Worm (Caenorhabditis elegans) whole organism, L2 larva: ENCODE results near the gene letm-1.

Experiments used
- alr-1 ChIP-seq: fragments of 150-350 bp; optimal IDR thresholded peaks from 2 replicates; lab custom pipeline; 2014; ENCODE audit warnings: missing biosample characterization, missing genetic modification characterization
- ama-1 ChIP-seq: fragments of 150-350 bp; optimal IDR thresholded peaks from 2 replicates; lab custom pipeline; 2018; ENCODE audit warnings: inconsistent platforms
- egl-27 ChIP-seq: sonication (generic microtip); optimal IDR thresholded peaks from 3 replicates; lab custom pipeline; 2017; ENCODE audit warnings: missing biosample characterization, missing genetic modification reagents, missing genetic modification characterization
- elt-1 ChIP-seq: fragments of 150-350 bp; optimal IDR thresholded peaks from 2 replicates; lab custom pipeline; 2014; ENCODE audit warnings: missing biosample characterization, missing genetic modification characterization
- fos-1 ChIP-seq: fragments of 150-350 bp; optimal IDR thresholded peaks from 2 replicates; lab custom pipeline; 2014; ENCODE audit warnings: missing biosample characterization, missing genetic modification characterization
- lin-13 ChIP-seq: fragments of 150-350 bp; optimal IDR thresholded peaks from 2 replicates; lab custom pipeline; 2014; ENCODE audit warnings: missing biosample characterization, missing genetic modification reagents, missing genetic modification characterization
- lin-39 ChIP-seq: fragments of 150-350 bp; optimal IDR thresholded peaks from 2 replicates; lab custom pipeline; 2014; ENCODE audit warnings: missing biosample characterization, missing genetic modification reagents, missing genetic modification characterization
- mdl-1 ChIP-seq, 2 experiments: fragments of 150-350 bp in 1 of 2; sonication (generic microtip) in 1 of 2; optimal IDR thresholded peaks; 2 replicates each; lab custom pipeline; 2017; ENCODE audit warnings: missing biosample characterization in 2 of 2, missing genetic modification characterization in 2 of 2
- nhr-12 ChIP-seq: fragments of 150-350 bp; optimal IDR thresholded peaks from 2 replicates; lab custom pipeline; 2014; ENCODE audit warnings: missing biosample characterization, missing genetic modification characterization
- nhr-237 ChIP-seq: fragments of 150-350 bp; optimal IDR thresholded peaks from 2 replicates; lab custom pipeline; 2014; ENCODE audit warnings: missing biosample characterization, missing genetic modification characterization
- nhr-25 ChIP-seq: fragments of 150-350 bp; sonication (generic microtip); optimal IDR thresholded peaks from 3 replicates; lab custom pipeline; 2014; ENCODE audit warnings: missing biosample characterization, missing genetic modification characterization
- nhr-77 ChIP-seq: fragments of 150-350 bp; optimal IDR thresholded peaks from 2 replicates; lab custom pipeline; 2014; ENCODE audit warnings: missing biosample characterization, missing genetic modification characterization
- skn-1 ChIP-seq: sonication (generic microtip); optimal IDR thresholded peaks from 2 replicates; lab custom pipeline; 2017; ENCODE audit warnings: missing biosample characterization, missing genetic modification characterization
- ztf-11 ChIP-seq: sonication (generic microtip); optimal IDR thresholded peaks from 2 replicates; lab custom pipeline; 2017; ENCODE audit warnings: missing biosample characterization, missing genetic modification characterization

DNA sequence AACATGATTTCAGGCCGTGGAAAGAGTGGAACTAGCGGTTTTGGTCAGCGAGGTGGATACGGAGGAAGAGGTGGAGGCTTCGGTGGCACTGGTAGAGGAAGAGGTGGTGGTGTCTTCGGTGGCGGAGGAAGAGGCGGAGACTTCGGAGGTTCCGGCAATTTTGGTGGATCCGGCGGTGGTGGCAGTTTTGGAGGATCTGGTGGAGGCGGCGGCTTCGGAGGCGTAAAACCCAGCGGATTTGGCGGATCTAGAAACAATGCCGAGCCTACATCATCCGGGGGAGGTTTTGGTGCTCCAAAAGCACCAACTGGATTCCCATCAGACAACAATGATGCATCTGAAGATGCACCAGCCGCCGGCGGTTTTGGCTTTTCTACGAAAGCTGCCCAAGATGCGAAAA, 7.3 kb downstream of the letm-1 start:
- no peak for TF ChIP-seq ama-1
- no peak for TF ChIP-seq lin-13 (GFP tag; lab: Kevin White, UChicago)
- no peak for TF ChIP-seq lin-39 (tag; lab: Kevin White, UChicago)
- TF ChIP-seq ztf-11 (tag; lab: Kevin White, UChicago): no peak
- no peak for TF ChIP-seq elt-1 (tag; lab: Kevin White, UChicago)
- TF ChIP-seq nhr-77 (tag; lab: Kevin White, UChicago): no peak
- TF ChIP-seq egl-27 (tag; lab: Kevin White, UChicago): no peak
- TF ChIP-seq nhr-237 (tag; lab: Kevin White, UChicago): no peak
- TF ChIP-seq mdl-1 (tag; optimal IDR thresholded peaks at IDR 0.05; lab: Kevin White, UChicago): no peak
- TF ChIP-seq alr-1 (tag; lab: Kevin White, UChicago): no peak
- TF ChIP-seq fos-1 (tag; lab: Kevin White, UChicago): no peak
- no peak for TF ChIP-seq nhr-25 (tag; lab: Kevin White, UChicago)
- TF ChIP-seq skn-1 (tag; lab: Kevin White, UChicago): no peak
- no peak for TF ChIP-seq nhr-12 (tag; lab: Kevin White, UChicago)
